Fruit fly (Drosophila melanogaster): ENCODE measurements around the gene Grl36b.

Grl36b gene

dm6 chr2L:18147511-18148072, 22.0 kb upstream of the Grl36b start (continued):
- TF ChIP-seq crc (GFP tag; optimal IDR thresholded peaks at IDR 0.05) (no peak), CG14014 (GFP tag; IDR thresholded peaks at IDR 0.05) (no peak), cwo (GFP tag; optimal IDR thresholded peaks at IDR 0.05) (peak; percentile 88), Drgx (GFP tag; IDR thresholded peaks at IDR 0.05) (no peak), lab (GFP tag; optimal IDR thresholded peaks at IDR 0.05) (peak; percentile 37), CG12236 (GFP tag; optimal IDR thresholded peaks at IDR 0.05) (no peak), CG6175 (GFP tag; IDR thresholded peaks at IDR 0.05) (no peak), Fer1 (GFP tag; optimal IDR thresholded peaks at IDR 0.05) (peak; percentile 34), Hey (tag; optimal IDR thresholded peaks at IDR 0.05) (peak; percentile 56), sim (GFP tag; IDR thresholded peaks at IDR 0.05) (no peak), D19A (tag; optimal IDR thresholded peaks at IDR 0.05) (no peak), CG6254 (GFP tag; optimal IDR thresholded peaks at IDR 0.05) (no peak), esg (GFP tag; conservative IDR thresholded peaks at IDR 0.05) (no peak), CG15011 (GFP tag; optimal IDR thresholded peaks at IDR 0.05) (no peak), CG34376 (GFP tag; optimal IDR thresholded peaks at IDR 0.05) (peak; percentile 89), CG8924 (tag; optimal IDR thresholded peaks at IDR 0.05) (peak; percentile 34), exex (tag; optimal IDR thresholded peaks at IDR 0.05) (peak; percentile 95), repo (GFP tag; optimal IDR thresholded peaks at IDR 0.05) (no peak), CG30020 (tag; optimal IDR thresholded peaks at IDR 0.05) (no peak), GATAe (GFP tag; conservative IDR thresholded peaks at IDR 0.05) (peak; percentile 95), grn (GFP tag; optimal IDR thresholded peaks at IDR 0.05) (peak; percentile 97), Ada2b (GFP tag; IDR thresholded peaks at IDR 0.05) (no peak), kah (GFP tag; optimal IDR thresholded peaks at IDR 0.05) (no peak), en (GFP tag; optimal IDR thresholded peaks at IDR 0.05) (no peak), nmo (GFP tag; optimal IDR thresholded peaks at IDR 0.05) (no peak), CG12071 (GFP tag; optimal IDR thresholded peaks at IDR 0.05) (no peak), Oli (tag; optimal IDR thresholded peaks at IDR 0.05) (no peak), Ets65A (GFP tag) (no peak), nerfin-1 (tag; optimal IDR thresholded peaks at IDR 0.05) (no peak), CG12769 (tag; optimal IDR thresholded peaks at IDR 0.05) (peak; percentile 41), CG18599 (GFP tag; optimal IDR thresholded peaks at IDR 0.05) (peak; percentile 17), CG15479 (GFP tag; optimal IDR thresholded peaks at IDR 0.05) (peak; percentile 32), wek (GFP tag; optimal IDR thresholded peaks at IDR 0.05) (peak; percentile 21), Sin3A (optimal IDR thresholded peaks at IDR 0.05) (no peak), peb (GFP tag; IDR thresholded peaks at IDR 0.05) (no peak), crol (GFP tag; IDR thresholded peaks at IDR 0.05) (peak; percentile 93), CG15073 (GFP tag; optimal IDR thresholded peaks at IDR 0.05) (no peak), CG8290 (GFP tag; optimal IDR thresholded peaks at IDR 0.05) (no peak), CG8290 (tag; optimal IDR thresholded peaks at IDR 0.05) (peak in 1 of 2 experiments; percentile 22), B-H2 (GFP tag; optimal IDR thresholded peaks at IDR 0.05) (peak; percentile 13), ase (GFP tag; IDR thresholded peaks at IDR 0.05) (no peak), BEAF-32 (GFP tag; optimal IDR thresholded peaks at IDR 0.05) (no peak), CG18619 (GFP tag; optimal IDR thresholded peaks at IDR 0.05) (no peak), CG7963 (GFP tag; IDR thresholded peaks at IDR 0.05; ENCODE audit: partially characterized antibody) (no peak), ac (GFP tag; optimal IDR thresholded peaks at IDR 0.05) (no peak), gcm2 (GFP tag; optimal IDR thresholded peaks at IDR 0.05) (no peak), CG2129 (GFP tag; IDR thresholded peaks at IDR 0.05; ENCODE audit: partially characterized antibody) (no peak), sug (tag; optimal IDR thresholded peaks at IDR 0.05) (peak; percentile 76), schlank (tag; optimal IDR thresholded peaks at IDR 0.05) (no peak), Adf1 (GFP tag; IDR thresholded peaks at IDR 0.05) (peak; percentile 21; the same call in 1 of the 2 replicates), Lpt (GFP tag; optimal IDR thresholded peaks at IDR 0.05) (no peak)
